Fruit fly (Drosophila melanogaster) whole organism, embryonic: ENCODE results near the gene Ns4.

Source experiments
- Blimp-1 ChIP-seq: fragments of 200-800 bp; sonication (Bioruptor generic); optimal IDR thresholded peaks from 3 replicates; lab custom pipeline; 2018; ENCODE audit warnings: missing biosample characterization, missing genetic modification characterization, mild to moderate bottlenecking, moderate library complexity, missing genetic modification reagents
- CG12219 ChIP-seq: fragments of 200-800 bp; sonication (Bioruptor generic); optimal IDR thresholded peaks from 3 replicates; lab custom pipeline; 2018; ENCODE audit warnings: missing biosample characterization, mild to moderate bottlenecking, missing genetic modification characterization
- CG13123 ChIP-seq: fragments of 200-800 bp; sonication (Bioruptor generic); optimal IDR thresholded peaks from 2 replicates; lab custom pipeline; 2016; ENCODE audit warnings: missing biosample characterization, missing genetic modification characterization
- CG14441 ChIP-seq: fragments of 200-800 bp; sonication (Bioruptor generic); IDR thresholded peaks from 2 replicates; pipeline ENCODE4 v1.3.6; 2022; ENCODE audit warnings: missing biosample characterization, missing genetic modification characterization
- CG15269 ChIP-seq: fragments of 200-800 bp; sonication (Bioruptor generic); optimal IDR thresholded peaks from 2 replicates; lab custom pipeline; 2018; ENCODE audit warnings: missing biosample characterization, mild to moderate bottlenecking, missing genetic modification characterization, moderate library complexity
- CG15696 ChIP-seq: fragments of 200-800 bp; sonication (Bioruptor generic); optimal IDR thresholded peaks from 2 replicates; lab custom pipeline; 2019; ENCODE audit warnings: missing biosample characterization, mild to moderate bottlenecking, missing genetic modification characterization, moderate library complexity
- CG17328 ChIP-seq: fragments of 200-800 bp; sonication (Bioruptor generic); IDR thresholded peaks from 2 replicates; pipeline ENCODE4 v1.3.6; 2022; ENCODE audit warnings: missing biosample characterization, missing genetic modification characterization
- CG1832 ChIP-seq: fragments of 200-800 bp; sonication (Bioruptor generic); optimal IDR thresholded peaks from 2 replicates; lab custom pipeline; 2017; ENCODE audit warnings: missing biosample characterization, mild to moderate bottlenecking, missing genetic modification characterization, inconsistent platforms
- CG2116 ChIP-seq: fragments of 200-800 bp; sonication (Bioruptor generic); optimal IDR thresholded peaks from 3 replicates; lab custom pipeline; 2018; ENCODE audit warnings: missing biosample characterization, mild to moderate bottlenecking, missing genetic modification characterization
- CG2202 ChIP-seq: fragments of 200-800 bp; sonication (Bioruptor generic); optimal IDR thresholded peaks from 2 replicates; lab custom pipeline; 2018; ENCODE audit warnings: missing biosample characterization, mild to moderate bottlenecking, missing genetic modification characterization
- CG30403 ChIP-seq: fragments of 200-800 bp; sonication (Bioruptor generic); optimal IDR thresholded peaks from 3 replicates; lab custom pipeline; 2016; ENCODE audit warnings: missing biosample characterization, missing genetic modification characterization
- CG31441 ChIP-seq: fragments of 200-800 bp; sonication (Bioruptor generic); IDR thresholded peaks from 2 replicates; pipeline ENCODE4 v1.3.6; 2022; ENCODE audit warnings: missing biosample characterization, missing genetic modification characterization
- CG4404 ChIP-seq: fragments of 200-800 bp; sonication (Bioruptor generic); IDR thresholded peaks from 2 replicates; pipeline ENCODE4 v1.3.6; 2022; ENCODE audit warnings: missing biosample characterization, missing genetic modification characterization
- CG4424 ChIP-seq: fragments of 200-800 bp; sonication (Bioruptor generic); optimal IDR thresholded peaks from 3 replicates; lab custom pipeline; 2016; ENCODE audit warnings: missing biosample characterization, missing genetic modification characterization
- CG4707 ChIP-seq: fragments of 200-800 bp; sonication (Bioruptor generic); optimal IDR thresholded peaks from 2 replicates; lab custom pipeline; 2018; ENCODE audit warnings: missing biosample characterization, mild to moderate bottlenecking, missing genetic modification characterization, moderate library complexity
- CG5953 ChIP-seq: fragments of 200-800 bp; sonication (Bioruptor generic); IDR thresholded peaks from 2 replicates; pipeline ENCODE4 v1.3.6; 2022; ENCODE audit warnings: missing biosample characterization, missing genetic modification characterization
- CG6689 ChIP-seq: fragments of 200-800 bp; sonication (Bioruptor generic); IDR thresholded peaks from 2 replicates; pipeline ENCODE4 v1.3.6; 2022; ENCODE audit warnings: missing biosample characterization, missing genetic modification characterization
- CG6791 ChIP-seq: fragments of 200-800 bp; sonication (Bioruptor generic); IDR thresholded peaks from 3 replicates; pipeline ENCODE4 v1.3.6; 2022; ENCODE audit warnings: missing biosample characterization, missing genetic modification characterization; ENCODE audit not compliant: partially characterized antibody
- CG7357 ChIP-seq: fragments of 200-800 bp; sonication (Bioruptor generic); IDR thresholded peaks from 3 replicates; pipeline ENCODE4 v1.3.6; 2022; ENCODE audit warnings: missing biosample characterization, missing genetic modification characterization
- CG7928 ChIP-seq: fragments of 200-800 bp; sonication (Bioruptor generic); optimal IDR thresholded peaks from 2 replicates; lab custom pipeline; 2017; ENCODE audit warnings: missing biosample characterization, mild to moderate bottlenecking, missing genetic modification characterization
- CG8478 ChIP-seq: fragments of >200 bp; optimal IDR thresholded peaks from 2 replicates; lab custom pipeline; 2018
- CG8924 ChIP-seq: fragments of 200-800 bp; optimal IDR thresholded peaks from 3 replicates; lab custom pipeline; 2019; ENCODE audit warnings: missing biosample characterization, mild to moderate bottlenecking, missing genetic modification characterization, moderate library complexity
- Dip3 ChIP-seq: fragments of 200-800 bp; sonication (Bioruptor generic); optimal IDR thresholded peaks from 3 replicates; lab custom pipeline; 2016; ENCODE audit warnings: missing biosample characterization, missing genetic modification characterization
- Fer2 ChIP-seq: fragments of 200-800 bp; sonication (Bioruptor generic); optimal IDR thresholded peaks from 2 replicates; lab custom pipeline; 2018; ENCODE audit warnings: missing biosample characterization, mild to moderate bottlenecking, missing genetic modification characterization, moderate library complexity
- Gug ChIP-seq: fragments of 200-800 bp; sonication (Bioruptor generic); IDR thresholded peaks from 4 replicates; pipeline ENCODE4 v1.3.6; 2022; ENCODE audit warnings: missing biosample characterization, missing genetic modification characterization
- HHEX ChIP-seq: fragments of 200-800 bp; sonication (Bioruptor generic); optimal IDR thresholded peaks from 3 replicates; lab custom pipeline; 2017; ENCODE audit warnings: missing biosample characterization, mild to moderate bottlenecking, missing genetic modification characterization, missing genetic modification reagents
- HLH3B ChIP-seq: fragments of 200-800 bp; sonication (Bioruptor generic); IDR thresholded peaks from 2 replicates; pipeline ENCODE4 v1.3.6; 2022; ENCODE audit warnings: missing biosample characterization, missing genetic modification characterization
- Jarid2 ChIP-seq: fragments of 200-800 bp; sonication (Bioruptor generic); optimal IDR thresholded peaks from 3 replicates; lab custom pipeline; 2017; ENCODE audit warnings: mild to moderate bottlenecking, missing biosample characterization, missing genetic modification reagents, missing genetic modification characterization
- MTF-1 ChIP-seq: fragments of 200-800 bp; sonication (Bioruptor generic); optimal IDR thresholded peaks from 2 replicates; lab custom pipeline; 2018; ENCODE audit warnings: missing biosample characterization, mild to moderate bottlenecking, missing genetic modification characterization, borderline replicate concordance
- Meics ChIP-seq: fragments of 200-800 bp; sonication (Bioruptor generic); optimal IDR thresholded peaks from 2 replicates; lab custom pipeline; 2017; ENCODE audit warnings: missing biosample characterization, mild to moderate bottlenecking, missing genetic modification characterization
- NK7.1 ChIP-seq: fragments of 200-800 bp; sonication (Bioruptor generic); optimal IDR thresholded peaks from 3 replicates; lab custom pipeline; 2016; ENCODE audit warnings: missing biosample characterization, missing genetic modification characterization
- Sin3A ChIP-seq: fragments of >200 bp; optimal IDR thresholded peaks from 2 replicates; lab custom pipeline; 2018
- Six4 ChIP-seq: fragments of 200-800 bp; sonication (Bioruptor generic); optimal IDR thresholded peaks from 2 replicates; lab custom pipeline; 2016; ENCODE audit warnings: missing biosample characterization, missing genetic modification characterization
- Sry-β ChIP-seq: fragments of 200-800 bp; sonication (Bioruptor generic); optimal IDR thresholded peaks from 2 replicates; lab custom pipeline; 2018; ENCODE audit warnings: missing biosample characterization, mild to moderate bottlenecking, missing genetic modification characterization, moderate library complexity
- al ChIP-seq: fragments of 200-800 bp; sonication (Bioruptor generic); IDR thresholded peaks from 2 replicates; pipeline ENCODE4 v1.3.6; 2022; ENCODE audit warnings: missing biosample characterization, missing genetic modification characterization
- amos ChIP-seq: fragments of 200-800 bp; sonication (Bioruptor generic); IDR thresholded peaks from 2 replicates; pipeline ENCODE4 v1.3.6; 2022; ENCODE audit warnings: missing biosample characterization, missing genetic modification characterization; ENCODE audit not compliant: partially characterized antibody
- br ChIP-seq: fragments of >200 bp; optimal IDR thresholded peaks from 2 replicates; lab custom pipeline; 2017
- btn ChIP-seq: fragments of 200-800 bp; sonication (Bioruptor generic); optimal IDR thresholded peaks from 2 replicates; lab custom pipeline; 2016; ENCODE audit warnings: missing biosample characterization, missing genetic modification characterization
- chm ChIP-seq: fragments of 200-800 bp; sonication (Bioruptor generic); IDR thresholded peaks from 2 replicates; pipeline ENCODE4 v1.3.6; 2022; ENCODE audit warnings: missing biosample characterization, missing genetic modification characterization
- dati ChIP-seq: fragments of 200-800 bp; sonication (Bioruptor generic); IDR thresholded peaks from 2 replicates; pipeline ENCODE4 v1.3.6; 2022; ENCODE audit warnings: missing biosample characterization, missing genetic modification characterization
- disco-r ChIP-seq: fragments of 200-800 bp; sonication (Bioruptor generic); optimal IDR thresholded peaks from 2 replicates; lab custom pipeline; 2016; ENCODE audit warnings: missing biosample characterization, missing genetic modification characterization
- ems ChIP-seq: fragments of 200-800 bp; sonication (Bioruptor generic); optimal IDR thresholded peaks from 3 replicates; lab custom pipeline; 2016; ENCODE audit warnings: missing biosample characterization, missing genetic modification characterization
- hbn ChIP-seq: fragments of 200-800 bp; sonication (Bioruptor generic); IDR thresholded peaks from 2 replicates; pipeline ENCODE4 v1.3.6; 2022; ENCODE audit warnings: missing biosample characterization, missing genetic modification characterization; ENCODE audit not compliant: partially characterized antibody
- nmo ChIP-seq: fragments of 200-800 bp; sonication (Bioruptor generic); optimal IDR thresholded peaks from 2 replicates; lab custom pipeline; 2018; ENCODE audit warnings: missing biosample characterization, mild to moderate bottlenecking, missing genetic modification characterization, moderate library complexity
- otp ChIP-seq: fragments of 200-800 bp; sonication (Bioruptor generic); IDR thresholded peaks from 3 replicates; pipeline ENCODE4, ENCODE4 v1.3.6; 2022; ENCODE audit warnings: missing biosample characterization, missing genetic modification characterization
- prd ChIP-seq, 3 experiments: fragments of >200 bp in 2 of 3; fragments of 200-800 bp in 1 of 3; sonication (Bioruptor generic) in 1 of 3; optimal IDR thresholded peaks in 2 of 3; IDR thresholded peaks in 1 of 3; 2 replicates in 2 of 3; 3 replicates in 1 of 3; pipeline versions ENCODE4 v1.3.6 to Lab custom; 2017 to 2022; ENCODE audit warnings: missing biosample characterization in 1 of 3, missing genetic modification characterization in 1 of 3
- pzg ChIP-seq: fragments of 200-800 bp; sonication (Bioruptor generic); optimal IDR thresholded peaks from 3 replicates; lab custom pipeline; 2018; ENCODE audit warnings: missing biosample characterization, mild to moderate bottlenecking, missing genetic modification characterization, moderate library complexity
- tap ChIP-seq: fragments of 200-800 bp; optimal IDR thresholded peaks from 3 replicates; lab custom pipeline; 2019; ENCODE audit warnings: missing biosample characterization, mild to moderate bottlenecking, missing genetic modification characterization, moderate library complexity
- tio ChIP-seq: fragments of 200-800 bp; sonication (Bioruptor generic); optimal IDR thresholded peaks from 2 replicates; lab custom pipeline; 2017; ENCODE audit warnings: missing biosample characterization, missing genetic modification characterization, inconsistent platforms
- tx ChIP-seq: fragments of 200-800 bp; sonication (Bioruptor generic); optimal IDR thresholded peaks from 2 replicates; lab custom pipeline; 2016; ENCODE audit warnings: missing biosample characterization, missing genetic modification characterization
- vfl ChIP-seq: fragments of 200-800 bp; sonication (Bioruptor generic); optimal IDR thresholded peaks from 2 replicates; lab custom pipeline; 2016; ENCODE audit warnings: missing biosample characterization, missing genetic modification characterization
- wdn ChIP-seq: fragments of 200-800 bp; sonication (Bioruptor generic); IDR thresholded peaks from 2 replicates; pipeline ENCODE4 v1.3.6; 2022; ENCODE audit warnings: missing biosample characterization, missing genetic modification characterization

The Ns4 gene

dm6 chr2L:20797515-20797847, 45.2 kb downstream of the Ns4 start, which contains the start of gene CG9328 (continued):
- no peak for TF ChIP-seq tx
- no peak for TF ChIP-seq Fer2 (tag; lab: Kevin White, UChicago)
- TF ChIP-seq prd (optimal IDR thresholded peaks at IDR 0.05; lab: Kevin White, UChicago), result no peak
- peak; percentile 48; the same call in 1 of the 3 replicates for TF ChIP-seq prd (GFP tag; IDR thresholded peaks at IDR 0.05; lab: Robert Waterston, UW)
- no peak for TF ChIP-seq btn (GFP tag; lab: Kevin White, UChicago)
- TF ChIP-seq CG4707 (GFP tag; lab: Kevin White, UChicago), result peak; percentile 39
- TF ChIP-seq br (lab: Kevin White, UChicago), result no peak
- no peak for TF ChIP-seq ems (GFP tag; lab: Kevin White, UChicago)
- TF ChIP-seq NK7.1 (GFP tag; lab: Kevin White, UChicago), result no peak
- TF ChIP-seq tio (GFP tag; lab: Kevin White, UChicago), result no peak
- TF ChIP-seq CG12219 (GFP tag; lab: Kevin White, UChicago), result no peak
- peak; percentile 27 for TF ChIP-seq CG30403 (GFP tag; lab: Kevin White, UChicago)
- TF ChIP-seq chm (GFP tag; lab: Robert Waterston, UW), result peak; percentile 89
- 0 out of 2 replicates have a peak, but pooled peaks have one; percentile 27 for TF ChIP-seq CG14441 (GFP tag; lab: Robert Waterston, UW)
- peak; percentile 41; the same call in 1 of the 2 replicates for TF ChIP-seq CG6689 (GFP tag; lab: Robert Waterston, UW)
- TF ChIP-seq CG31441, result no peak; the same call in 1 of the 2 replicates
- no peak for TF ChIP-seq Dip3 (GFP tag; lab: Kevin White, UChicago)
- TF ChIP-seq CG17328 (GFP tag; lab: Robert Waterston, UW), result peak; percentile 46; the same call in 1 of the 2 replicates
- no peak for TF ChIP-seq CG1832 (GFP tag; lab: Kevin White, UChicago)
- TF ChIP-seq nmo (GFP tag; lab: Kevin White, UChicago), result peak; percentile 5
- TF ChIP-seq CG5953 (GFP tag; lab: Robert Waterston, UW), result no peak
- TF ChIP-seq otp (GFP tag; lab: Robert Waterston, UW), result 0 out of 3 replicates have a peak, but pooled peaks have one; percentile 32
- no peak for TF ChIP-seq hbn
- TF ChIP-seq Blimp-1 (GFP tag; lab: Kevin White, UChicago), result peak; percentile 66
- no peak for TF ChIP-seq wdn (GFP tag; lab: Robert Waterston, UW)
- TF ChIP-seq al (GFP tag; lab: Robert Waterston, UW), result no peak
- no peak for TF ChIP-seq HHEX (GFP tag; lab: Kevin White, UChicago)
- peak; percentile 47 for TF ChIP-seq CG2116
- TF ChIP-seq CG7928 (GFP tag; lab: Kevin White, UChicago), result no peak
- no peak for TF ChIP-seq HLH3B (GFP tag; lab: Robert Waterston, UW)
- no peak for TF ChIP-seq vfl (GFP tag; lab: Kevin White, UChicago)
- no peak for TF ChIP-seq CG2202 (tag; lab: Kevin White, UChicago)
- TF ChIP-seq CG15269 (tag; lab: Kevin White, UChicago), result peak; percentile 48
- TF ChIP-seq Meics (GFP tag; lab: Kevin White, UChicago), result peak; percentile 45
- TF ChIP-seq disco-r (GFP tag; lab: Kevin White, UChicago), result no peak
- no peak for TF ChIP-seq Gug
- TF ChIP-seq amos, result peak; percentile 65; the same call in 1 of the 2 replicates
- TF ChIP-seq tap (tag; lab: Kevin White, UChicago), result peak; percentile 17
- TF ChIP-seq MTF-1 (GFP tag; lab: Kevin White, UChicago), result peak; percentile 50
- TF ChIP-seq Sin3A (lab: Kevin White, UChicago), result no peak
- TF ChIP-seq CG8478 (lab: Kevin White, UChicago), result no peak
- peak; percentile 94 for TF ChIP-seq Jarid2 (GFP tag; lab: Kevin White, UChicago)
- TF ChIP-seq CG13123, result no peak
- TF ChIP-seq CG7357, result no peak
- peak; percentile 12 for TF ChIP-seq Sry-β (GFP tag; lab: Kevin White, UChicago)
- peak; percentile 46 for TF ChIP-seq pzg (GFP tag; lab: Kevin White, UChicago)
- TF ChIP-seq dati (GFP tag; lab: Robert Waterston, UW), result no peak
- TF ChIP-seq CG15696 (tag; lab: Kevin White, UChicago), result no peak
- peak; percentile 2 for TF ChIP-seq CG4424
- peak; percentile 46 for TF ChIP-seq CG8924 (tag; lab: Kevin White, UChicago)
- no peak for TF ChIP-seq CG4404 (GFP tag; lab: Robert Waterston, UW)
- peak; percentile 44 for TF ChIP-seq Six4 (GFP tag; lab: Kevin White, UChicago)
- peak; percentile 63; the same call in 2 of the 3 replicates for TF ChIP-seq CG6791 (GFP tag; lab: Robert Waterston, UW)
